Worm (Caenorhabditis elegans) whole organism, L1 larva: ENCODE measurements around the gene rcq-5.

ENCODE experiments used
- F16B12.6 ChIP-seq: fragments of 150-350 bp; optimal IDR thresholded peaks from 2 replicates; lab custom pipeline; 2014; ENCODE audit warnings: missing biosample characterization, missing genetic modification characterization
- aly-2 ChIP-seq: fragments of 150-350 bp; optimal IDR thresholded peaks from 2 replicates; lab custom pipeline; 2014; ENCODE audit warnings: missing biosample characterization, missing genetic modification characterization
- ama-1 ChIP-seq: fragments of 150-350 bp; optimal IDR thresholded peaks from 2 replicates; lab custom pipeline; 2014
- blmp-1 ChIP-seq: fragments of 150-350 bp; optimal IDR thresholded peaks from 2 replicates; lab custom pipeline; 2014; ENCODE audit warnings: missing biosample characterization, missing genetic modification characterization
- ceh-63 ChIP-seq: fragments of 200-800 bp; sonication (Bioruptor generic); optimal IDR thresholded peaks from 2 replicates; lab custom pipeline; 2018; ENCODE audit warnings: mild to moderate bottlenecking, missing genetic modification characterization, missing compliant biosample characterization
- ceh-8 ChIP-seq: fragments of 200-800 bp; sonication (Bioruptor generic); optimal IDR thresholded peaks from 2 replicates; lab custom pipeline; 2018; ENCODE audit warnings: mild to moderate bottlenecking, missing genetic modification characterization, moderate library complexity, missing compliant biosample characterization
- ceh-82 ChIP-seq, 3 experiments: fragments of 150-350 bp in 1 of 3; sonication (generic microtip) in 2 of 3; optimal IDR thresholded peaks; 2 replicates each; lab custom pipeline; 2014 to 2017; ENCODE audit warnings: missing biosample characterization in 3 of 3, missing genetic modification characterization in 3 of 3
- ceh-88 ChIP-seq: fragments of 200-800 bp; sonication (Bioruptor generic); IDR thresholded peaks from 2 replicates; pipeline ENCODE4 v1.3.6; 2022; ENCODE audit warnings: missing genetic modification characterization, missing compliant biosample characterization
- dpl-1 ChIP-seq, 3 experiments: fragments of 150-350 bp in 2 of 3; sonication (generic microtip) in 1 of 3; optimal IDR thresholded peaks; 2 replicates each; lab custom pipeline; 2014 to 2017; ENCODE audit warnings: missing biosample characterization in 3 of 3, missing genetic modification characterization in 3 of 3, missing genetic modification reagents in 3 of 3
- efl-1 ChIP-seq, 4 experiments: fragments of 150-350 bp; optimal IDR thresholded peaks in 3 of 4; peaks in 1 of 4; 1 replicate in 1 of 4; 2 replicates in 3 of 4; lab custom pipeline; 2014; ENCODE audit warnings: missing biosample characterization in 2 of 4, missing genetic modification characterization in 2 of 4, missing genetic modification reagents in 2 of 4
- efl-3 ChIP-seq: fragments of 200-800 bp; sonication (Bioruptor generic); optimal IDR thresholded peaks from 2 replicates; lab custom pipeline; 2018; ENCODE audit warnings: mild to moderate bottlenecking, missing genetic modification characterization, missing compliant biosample characterization
- egl-27 ChIP-seq, 2 experiments: fragments of 150-350 bp in 1 of 2; sonication (generic microtip); optimal IDR thresholded peaks; 3 replicates each; lab custom pipeline; 2017 to 2018; ENCODE audit warnings: missing biosample characterization in 2 of 2, missing genetic modification characterization in 2 of 2, missing genetic modification reagents in 2 of 2
- elt-2 ChIP-seq: sonication (generic microtip); optimal IDR thresholded peaks from 2 replicates; lab custom pipeline; 2016; ENCODE audit warnings: missing genetic modification characterization, mild to moderate bottlenecking, inconsistent platforms, missing compliant biosample characterization, missing genetic modification reagents
- elt-3 ChIP-seq, 6 experiments: fragments of 150-350 bp in 1 of 6; sonication (generic microtip); optimal IDR thresholded peaks; 2 replicates each; lab custom pipeline; 2017 to 2018; ENCODE audit warnings: missing biosample characterization in 6 of 6, missing genetic modification characterization in 6 of 6, inconsistent platforms in 1 of 6
- fkh-8 ChIP-seq: sonication (generic microtip); optimal IDR thresholded peaks from 2 replicates; lab custom pipeline; 2016; ENCODE audit warnings: mild to moderate bottlenecking, missing genetic modification characterization, missing compliant biosample characterization
- fos-1 ChIP-seq: fragments of 150-350 bp; optimal IDR thresholded peaks from 2 replicates; lab custom pipeline; 2014; ENCODE audit warnings: missing biosample characterization, missing genetic modification characterization
- hlh-17 ChIP-seq: fragments of 200-800 bp; sonication (Bioruptor generic); optimal IDR thresholded peaks from 2 replicates; lab custom pipeline; 2018; ENCODE audit warnings: missing genetic modification characterization, mild to moderate bottlenecking, missing compliant biosample characterization, moderate library complexity, borderline replicate concordance
- hlh-4 ChIP-seq: sonication (generic microtip); optimal IDR thresholded peaks from 2 replicates; lab custom pipeline; 2016; ENCODE audit warnings: mild to moderate bottlenecking, missing genetic modification characterization, missing compliant biosample characterization
- irx-1 ChIP-seq: sonication (generic microtip); optimal IDR thresholded peaks from 2 replicates; lab custom pipeline; 2016; ENCODE audit warnings: missing genetic modification characterization, missing compliant biosample characterization
- isw-1 ChIP-seq: fragments of 200-800 bp; sonication (Bioruptor generic); IDR thresholded peaks from 2 replicates; pipeline ENCODE4 v1.3.6; 2022; ENCODE audit warnings: missing genetic modification characterization, missing compliant biosample characterization
- lin-14 ChIP-seq: fragments of 200-800 bp; sonication (Bioruptor generic); optimal IDR thresholded peaks from 2 replicates; lab custom pipeline; 2018; ENCODE audit warnings: mild to moderate bottlenecking, missing genetic modification characterization, moderate library complexity, missing compliant biosample characterization
- lin-35 ChIP-seq, 2 experiments: fragments of 150-350 bp; optimal IDR thresholded peaks; 2 replicates each; lab custom pipeline; 2014; ENCODE audit warnings: missing biosample characterization in 2 of 2, missing genetic modification characterization in 2 of 2, missing genetic modification reagents in 2 of 2
- lsy-2 ChIP-seq, 2 experiments: fragments of 150-350 bp; optimal IDR thresholded peaks; 2 replicates each; lab custom pipeline; 2014; ENCODE audit warnings: missing biosample characterization in 2 of 2, missing genetic modification characterization in 2 of 2
- mab-9 ChIP-seq: fragments of 200-800 bp; sonication (Bioruptor generic); IDR thresholded peaks from 2 replicates; pipeline ENCODE4 v1.3.6; 2022; ENCODE audit warnings: missing genetic modification reagents, missing genetic modification characterization, missing compliant biosample characterization
- mdl-1 ChIP-seq, 2 experiments: fragments of 150-350 bp; optimal IDR thresholded peaks; 2 replicates each; lab custom pipeline; 2014 to 2017; ENCODE audit warnings: missing biosample characterization in 2 of 2, missing genetic modification characterization in 2 of 2, inconsistent platforms in 1 of 2
- nhr-11 ChIP-seq: fragments of 150-350 bp; optimal IDR thresholded peaks from 2 replicates; lab custom pipeline; 2014; ENCODE audit warnings: missing biosample characterization, missing genetic modification characterization
- nhr-20 ChIP-seq: sonication (generic microtip); optimal IDR thresholded peaks from 2 replicates; lab custom pipeline; 2016; ENCODE audit warnings: mild to moderate bottlenecking, missing genetic modification characterization, missing compliant biosample characterization
- nhr-237 ChIP-seq: fragments of 150-350 bp; optimal IDR thresholded peaks from 2 replicates; lab custom pipeline; 2014; ENCODE audit warnings: missing biosample characterization, missing genetic modification characterization
- nhr-47 ChIP-seq: sonication (generic microtip); optimal IDR thresholded peaks from 2 replicates; lab custom pipeline; 2016; ENCODE audit warnings: mild to moderate bottlenecking, missing genetic modification characterization, moderate library complexity, missing compliant biosample characterization
- nhr-71 ChIP-seq: sonication (generic microtip); optimal IDR thresholded peaks from 2 replicates; lab custom pipeline; 2016; ENCODE audit warnings: mild to moderate bottlenecking, missing genetic modification characterization, moderate library complexity, missing compliant biosample characterization
- nhr-90 ChIP-seq: sonication (generic microtip); optimal IDR thresholded peaks from 2 replicates; lab custom pipeline; 2016; ENCODE audit warnings: mild to moderate bottlenecking, missing genetic modification characterization, missing compliant biosample characterization; ENCODE audit not compliant: poor library complexity
- pag-3 ChIP-seq: sonication (generic microtip); optimal IDR thresholded peaks from 2 replicates; lab custom pipeline; 2017; ENCODE audit warnings: missing genetic modification characterization, mild to moderate bottlenecking, missing compliant biosample characterization, antibody characterized with exemption, borderline replicate concordance; ENCODE audit not compliant: insufficient read depth
- pqm-1 ChIP-seq: sonication (generic microtip); optimal IDR thresholded peaks from 3 replicates; lab custom pipeline; 2017; ENCODE audit warnings: missing biosample characterization, missing genetic modification characterization
- rnt-1 ChIP-seq: sonication (generic microtip); optimal IDR thresholded peaks from 2 replicates; lab custom pipeline; 2016; ENCODE audit warnings: mild to moderate bottlenecking, missing genetic modification characterization, moderate library complexity, missing compliant biosample characterization
- snpc-4 ChIP-seq: fragments of 150-350 bp; optimal IDR thresholded peaks from 2 replicates; lab custom pipeline; 2014; ENCODE audit warnings: missing biosample characterization, missing genetic modification characterization
- snu-23 ChIP-seq: sonication (generic microtip); optimal IDR thresholded peaks from 2 replicates; lab custom pipeline; 2016; ENCODE audit warnings: missing genetic modification characterization, missing compliant biosample characterization
- sptf-1 ChIP-seq: fragments of 150-350 bp; optimal IDR thresholded peaks from 2 replicates; lab custom pipeline; 2014; ENCODE audit warnings: missing biosample characterization, missing genetic modification characterization
- swsn-7 ChIP-seq: sonication (generic microtip); optimal IDR thresholded peaks from 2 replicates; lab custom pipeline; 2016; ENCODE audit warnings: missing genetic modification characterization, missing compliant biosample characterization
- unc-130 ChIP-seq: fragments of 150-350 bp; optimal IDR thresholded peaks from 2 replicates; lab custom pipeline; 2017; ENCODE audit warnings: missing biosample characterization, missing genetic modification characterization, inconsistent platforms
- unc-62 ChIP-seq: fragments of 150-350 bp; optimal IDR thresholded peaks from 2 replicates; lab custom pipeline; 2014; ENCODE audit warnings: missing biosample characterization, missing genetic modification reagents, missing genetic modification characterization
- unc-86 ChIP-seq: sonication (generic microtip); optimal IDR thresholded peaks from 2 replicates; lab custom pipeline; 2016; ENCODE audit warnings: missing genetic modification characterization, missing compliant biosample characterization
- unc-98 ChIP-seq: fragments of 200-800 bp; sonication (Bioruptor generic); IDR thresholded peaks from 2 replicates; pipeline ENCODE4 v1.3.6; 2022; ENCODE audit warnings: missing genetic modification characterization, missing compliant biosample characterization
- zag-1 ChIP-seq: fragments of 150-350 bp; optimal IDR thresholded peaks from 2 replicates; lab custom pipeline; 2014; ENCODE audit warnings: missing biosample characterization, missing genetic modification characterization
- zip-4 ChIP-seq: fragments of 200-800 bp; sonication (Bioruptor generic); optimal IDR thresholded peaks from 2 replicates; lab custom pipeline; 2018; ENCODE audit warnings: mild to moderate bottlenecking, missing genetic modification characterization, moderate library complexity, missing compliant biosample characterization
- ztf-11 ChIP-seq, 2 experiments: sonication (generic microtip); optimal IDR thresholded peaks; 2 replicates each; lab custom pipeline; 2016 to 2017; ENCODE audit warnings: missing genetic modification characterization in 2 of 2, missing biosample characterization in 1 of 2, missing compliant biosample characterization in 1 of 2
- ztf-4 ChIP-seq: fragments of 150-350 bp; optimal IDR thresholded peaks from 2 replicates; lab custom pipeline; 2014; ENCODE audit warnings: missing biosample characterization, missing genetic modification characterization

rcq-5 gene

DNA sequence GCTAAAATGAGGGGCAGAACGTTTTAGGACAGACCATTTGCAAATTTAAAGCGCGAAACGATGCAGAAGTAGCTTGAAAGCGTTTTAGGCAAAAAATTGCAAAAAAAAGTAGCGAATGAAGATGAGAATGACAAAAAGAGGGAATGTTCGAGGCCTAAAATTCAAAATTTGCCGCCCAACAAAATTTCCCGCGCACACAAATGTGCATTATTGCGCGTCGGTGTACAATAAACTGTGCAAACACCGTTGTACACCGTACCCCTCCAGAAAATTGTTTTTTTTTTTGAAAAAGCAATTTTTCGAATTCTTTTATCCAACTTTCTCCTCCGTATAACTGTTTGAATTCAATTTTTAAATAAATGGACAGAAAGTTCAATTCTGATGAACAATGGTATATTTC is 38.0 kb downstream of the rcq-5 start, which contains the start of gene snpc-3.4 (continued):
- TF ChIP-seq ceh-63 (GFP tag; lab: Kevin White, UChicago) (no peak), nhr-90 (tag; lab: Kevin White, UChicago) (peak; percentile 43), rnt-1 (tag; lab: Kevin White, UChicago) (peak; percentile 55), snpc-4 (peak; percentile 20), fkh-8 (tag; lab: Kevin White, UChicago) (peak; percentile 57), hlh-17 (GFP tag; lab: Kevin White, UChicago) (no peak), nhr-71 (tag; lab: Kevin White, UChicago) (peak; percentile 75)

DNA sequence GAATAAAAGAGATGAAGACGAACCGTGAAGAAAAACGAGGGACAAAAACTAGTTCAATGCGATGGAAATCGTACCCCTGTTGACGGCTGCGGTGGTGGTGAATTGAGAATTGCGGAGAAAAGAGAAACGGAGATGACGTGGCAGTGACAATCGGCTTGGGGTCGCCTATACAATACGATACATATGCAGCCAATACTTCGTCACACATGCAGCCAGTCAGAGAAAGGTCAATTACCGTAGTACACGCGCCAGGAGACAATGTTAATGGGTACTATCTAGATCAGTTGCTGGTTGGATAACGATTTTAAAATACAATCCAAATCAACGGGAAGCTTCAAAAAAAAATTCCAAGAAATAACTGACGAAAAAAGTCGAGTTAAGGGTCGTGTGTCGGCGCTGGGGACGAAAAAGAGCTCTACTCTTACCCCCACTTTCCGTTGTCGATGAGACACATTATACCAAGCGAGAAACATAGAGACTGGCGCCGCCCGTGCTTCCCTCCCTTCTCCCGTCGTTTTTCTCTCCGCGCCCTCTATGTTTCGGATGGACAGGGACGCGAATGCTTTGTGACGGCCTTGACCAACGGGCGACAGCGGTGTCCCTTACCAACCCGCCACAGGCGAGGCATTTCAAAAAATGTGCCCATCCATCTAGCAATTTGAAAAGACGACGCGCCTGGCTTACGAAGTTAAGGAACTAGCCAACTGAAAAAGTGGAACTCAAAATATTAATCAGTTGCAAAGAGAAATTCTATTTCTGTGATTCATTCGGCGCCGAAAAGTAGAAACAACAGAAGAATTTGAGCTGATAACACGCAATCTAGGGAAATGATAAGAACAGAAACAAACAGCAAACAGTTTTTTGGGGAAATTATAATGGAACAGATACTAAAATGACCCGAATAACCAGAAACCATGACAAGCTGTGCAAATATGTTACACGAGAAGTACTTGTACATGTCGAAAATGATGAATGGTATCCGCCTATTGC is 38.9 kb downstream of the rcq-5 start:
- TF ChIP-seq unc-62 (GFP tag; lab: Kevin White, UChicago), result no peak
- TF ChIP-seq pqm-1, result no peak
- TF ChIP-seq sptf-1 (tag; lab: Kevin White, UChicago), result no peak
- TF ChIP-seq lsy-2 (tag; optimal IDR thresholded peaks at IDR 0.05; lab: Kevin White, UChicago), result peak; percentile 4 to 37
- TF ChIP-seq efl-3 (GFP tag; lab: Kevin White, UChicago), result no peak
- peak; percentile 4 for TF ChIP-seq F16B12.6 (tag; lab: Kevin White, UChicago)
- no peak for TF ChIP-seq fkh-8 (tag; lab: Kevin White, UChicago)
- peak in 1 of 2 experiments; percentile 34 for TF ChIP-seq ztf-11 (tag; optimal IDR thresholded peaks at IDR 0.05; lab: Kevin White, UChicago)
- TF ChIP-seq unc-86 (tag; lab: Kevin White, UChicago), result no peak
- TF ChIP-seq ceh-8 (GFP tag; lab: Kevin White, UChicago), result no peak
- TF ChIP-seq lin-35 (GFP tag; optimal IDR thresholded peaks at IDR 0.05; lab: Kevin White, UChicago), result peak in 1 of 2 experiments; percentile 2
- peak; percentile 10 for TF ChIP-seq snu-23
- TF ChIP-seq elt-3 (tag; optimal IDR thresholded peaks at IDR 0.05; lab: Kevin White, UChicago), result no peak
- peak; percentile 66 for TF ChIP-seq blmp-1
- TF ChIP-seq fos-1 (tag; lab: Kevin White, UChicago), result no peak
- peak; percentile 7 for TF ChIP-seq irx-1 (tag; lab: Kevin White, UChicago)
- peak; percentile 38 for TF ChIP-seq rnt-1 (tag; lab: Kevin White, UChicago)
- TF ChIP-seq ztf-4 (tag; lab: Kevin White, UChicago), result no peak
- TF ChIP-seq dpl-1 (GFP tag; optimal IDR thresholded peaks at IDR 0.05; lab: Kevin White, UChicago), result peak in 2 of 3 experiments; percentile 7 to 30
- TF ChIP-seq nhr-20 (tag; lab: Kevin White, UChicago), result peak; percentile 6
- TF ChIP-seq unc-98, result no peak
- TF ChIP-seq unc-130 (tag; lab: Kevin White, UChicago), result peak; percentile 5
- TF ChIP-seq nhr-47 (tag; lab: Kevin White, UChicago), result peak; percentile 6
- TF ChIP-seq ama-1 (lab: Kevin White, UChicago), result no peak
- TF ChIP-seq hlh-17 (GFP tag; lab: Kevin White, UChicago), result no peak
- no peak for TF ChIP-seq snpc-4
- TF ChIP-seq nhr-237 (tag; lab: Kevin White, UChicago), result no peak
- TF ChIP-seq aly-2 (tag; lab: Kevin White, UChicago), result no peak
- TF ChIP-seq efl-1 (optimal IDR thresholded peaks at IDR 0.05; lab: Kevin White, UChicago), result peak in 1 of 2 experiments; percentile 20
- TF ChIP-seq efl-1 (GFP tag; optimal IDR thresholded peaks at IDR 0.05 in 1 of 2; lab: Kevin White, UChicago), result peak; percentile 13 to 62
- TF ChIP-seq lin-14 (GFP tag; lab: Kevin White, UChicago), result peak; percentile 93
- TF ChIP-seq mab-9 (GFP tag; lab: Robert Waterston, UW), result 0 out of 2 replicates have a peak, but pooled peaks have one; percentile 9
- no peak for TF ChIP-seq hlh-4 (tag; lab: Kevin White, UChicago)
- TF ChIP-seq zip-4 (GFP tag; lab: Kevin White, UChicago), result no peak
- TF ChIP-seq elt-2 (tag; lab: Kevin White, UChicago), result peak; percentile 22
- TF ChIP-seq zag-1 (tag; lab: Kevin White, UChicago), result no peak
- no peak for TF ChIP-seq pag-3
- TF ChIP-seq isw-1, result no peak
- no peak for TF ChIP-seq ceh-88 (GFP tag; lab: Robert Waterston, UW)
- no peak for TF ChIP-seq egl-27 (tag; optimal IDR thresholded peaks at IDR 0.05; lab: Kevin White, UChicago)
- peak; percentile 23 for TF ChIP-seq swsn-7 (tag; lab: Kevin White, UChicago)
- TF ChIP-seq nhr-11 (tag; lab: Kevin White, UChicago), result no peak
- no peak for TF ChIP-seq mdl-1 (tag; optimal IDR thresholded peaks at IDR 0.05; lab: Kevin White, UChicago)
- TF ChIP-seq ceh-82 (tag; optimal IDR thresholded peaks at IDR 0.05; lab: Kevin White, UChicago), result peak in 1 of 3 experiments; percentile 19
